Worm (Caenorhabditis elegans) whole organism, young adult: ENCODE measurements around the gene flp-14.

Experiments
- B0019.2 ChIP-seq: fragments of 200-800 bp; sonication (Bioruptor generic); conservative IDR thresholded peaks from 2 replicates; pipeline ENCODE4 v1.3.6; 2022; ENCODE audit warnings: missing genetic modification reagents, missing genetic modification characterization, missing compliant biosample characterization
- F23B12.7 ChIP-seq: sonication (generic microtip); optimal IDR thresholded peaks from 2 replicates; lab custom pipeline; 2017; ENCODE audit warnings: missing genetic modification characterization, mild to moderate bottlenecking, missing compliant biosample characterization, antibody characterized with exemption, moderate library complexity; ENCODE audit not compliant: insufficient read depth
- F33H1.4 ChIP-seq: fragments of 200-800 bp; sonication (Bioruptor generic); IDR thresholded peaks from 2 replicates; pipeline ENCODE4 v1.3.6; 2022; ENCODE audit warnings: missing genetic modification reagents, missing genetic modification characterization, missing compliant biosample characterization
- F49E8.2 ChIP-seq: sonication (generic microtip); optimal IDR thresholded peaks from 3 replicates; lab custom pipeline; 2017; ENCODE audit warnings: missing genetic modification characterization, mild to moderate bottlenecking, missing compliant biosample characterization, antibody characterized with exemption, moderate library complexity; ENCODE audit not compliant: insufficient read depth
- F57A8.1 ChIP-seq: fragments of 200-800 bp; sonication (Bioruptor generic); optimal IDR thresholded peaks from 2 replicates; lab custom pipeline; 2018; ENCODE audit warnings: mild to moderate bottlenecking, missing genetic modification characterization, moderate library complexity, missing compliant biosample characterization
- F57C9.4 ChIP-seq: sonication (generic microtip); optimal IDR thresholded peaks from 2 replicates; lab custom pipeline; 2017; ENCODE audit warnings: mild to moderate bottlenecking, missing genetic modification characterization, missing compliant biosample characterization
- T26A5.8 ChIP-seq: sonication (generic microtip); optimal IDR thresholded peaks from 2 replicates; lab custom pipeline; 2016; ENCODE audit warnings: missing genetic modification characterization, missing compliant biosample characterization
- Y53G8AR.9 ChIP-seq: fragments of 200-800 bp; sonication (Bioruptor generic); conservative IDR thresholded peaks from 2 replicates; pipeline ENCODE4 v1.3.6; 2022; ENCODE audit warnings: missing genetic modification reagents, missing genetic modification characterization, missing compliant biosample characterization
- ama-1 ChIP-seq, 3 experiments: fragments of 150-350 bp in 1 of 3; sonication (generic microtip) in 2 of 3; optimal IDR thresholded peaks; 2 replicates each; lab custom pipeline; 2014 to 2018; ENCODE audit warnings: missing biosample characterization in 2 of 3, missing genetic modification characterization in 2 of 3, missing genetic modification reagents in 2 of 3
- athp-1 ChIP-seq: sonication (generic microtip); optimal IDR thresholded peaks from 2 replicates; lab custom pipeline; 2017; ENCODE audit warnings: mild to moderate bottlenecking, missing genetic modification characterization, missing compliant biosample characterization
- bed-2 ChIP-seq: fragments of 200-800 bp; sonication (Bioruptor generic); IDR thresholded peaks from 2 replicates; pipeline ENCODE4 v1.3.6; 2022; ENCODE audit warnings: missing genetic modification reagents, missing genetic modification characterization, missing compliant biosample characterization
- cebp-1 ChIP-seq, 2 experiments: fragments of 200-800 bp in 1 of 2; sonication (Bioruptor generic) in 1 of 2; sonication (generic microtip) in 1 of 2; IDR thresholded peaks in 1 of 2; optimal IDR thresholded peaks in 1 of 2; 2 replicates each; pipeline versions ENCODE4 v1.3.6 to Lab custom; 2017 to 2022; ENCODE audit warnings: missing compliant biosample characterization in 2 of 2, missing genetic modification characterization in 2 of 2, mild to moderate bottlenecking in 1 of 2, missing genetic modification reagents in 1 of 2, moderate library complexity in 1 of 2
- cebp-2 ChIP-seq: fragments of 200-800 bp; sonication (Bioruptor generic); IDR thresholded peaks from 2 replicates; pipeline ENCODE4 v1.3.6; 2022; ENCODE audit warnings: missing genetic modification characterization, missing compliant biosample characterization
- ceh-100 ChIP-seq: fragments of 200-800 bp; sonication (Bioruptor generic); IDR thresholded peaks from 2 replicates; pipeline ENCODE4 v1.3.6; 2022; ENCODE audit warnings: missing genetic modification reagents, missing genetic modification characterization, missing compliant biosample characterization
- ceh-58 ChIP-seq: fragments of 200-800 bp; sonication (Bioruptor generic); IDR thresholded peaks from 2 replicates; pipeline ENCODE4 v1.3.6; 2022; ENCODE audit warnings: missing genetic modification characterization, missing compliant biosample characterization
- dox-1 ChIP-seq: fragments of 200-800 bp; sonication (Bioruptor generic); IDR thresholded peaks from 2 replicates; pipeline ENCODE4 v1.3.6; 2022; ENCODE audit warnings: missing genetic modification reagents, missing genetic modification characterization, missing compliant biosample characterization
- efl-1 ChIP-seq: fragments of 150-350 bp; optimal IDR thresholded peaks from 2 replicates; lab custom pipeline; 2014; ENCODE audit warnings: missing biosample characterization, missing genetic modification reagents, missing genetic modification characterization
- egl-18 ChIP-seq: fragments of 200-800 bp; sonication (Bioruptor generic); IDR thresholded peaks from 2 replicates; pipeline ENCODE4 v1.3.6; 2022; ENCODE audit warnings: missing genetic modification reagents, missing genetic modification characterization, missing compliant biosample characterization
- egl-44 ChIP-seq: fragments of 200-800 bp; sonication (Bioruptor generic); IDR thresholded peaks from 2 replicates; pipeline ENCODE4 v1.3.6; 2022; ENCODE audit warnings: missing genetic modification reagents, missing genetic modification characterization, missing compliant biosample characterization
- ets-4 ChIP-seq: fragments of 200-800 bp; sonication (Bioruptor generic); optimal IDR thresholded peaks from 2 replicates; lab custom pipeline; 2018; ENCODE audit warnings: mild to moderate bottlenecking, missing genetic modification characterization, missing compliant biosample characterization
- fkh-3 ChIP-seq: sonication (generic microtip); optimal IDR thresholded peaks from 2 replicates; lab custom pipeline; 2016; ENCODE audit warnings: mild to moderate bottlenecking, missing genetic modification characterization, missing compliant biosample characterization
- him-1 ChIP-seq: sonication (generic microtip); optimal IDR thresholded peaks from 2 replicates; lab custom pipeline; 2016; ENCODE audit warnings: missing genotype, missing genetic modification reagents, missing genetic modification characterization, missing compliant biosample characterization
- hlh-26 ChIP-seq: fragments of 200-800 bp; sonication (Bioruptor generic); conservative IDR thresholded peaks from 2 replicates; pipeline ENCODE4 v1.3.6; 2022; ENCODE audit warnings: missing genetic modification reagents, missing genetic modification characterization, missing compliant biosample characterization
- hmg-1.2 ChIP-seq: fragments of 200-800 bp; sonication (Bioruptor generic); IDR thresholded peaks from 2 replicates; pipeline ENCODE4 v1.3.6; 2022; ENCODE audit warnings: missing genetic modification reagents, missing genetic modification characterization, missing compliant biosample characterization
- hrde-1 ChIP-seq: sonication (generic microtip); optimal IDR thresholded peaks from 2 replicates; lab custom pipeline; 2016; ENCODE audit warnings: missing genetic modification characterization, mild to moderate bottlenecking, missing compliant biosample characterization, moderate library complexity, missing genotype, missing genetic modification reagents, borderline replicate concordance
- lin-35 ChIP-seq, 3 experiments: fragments of 150-350 bp in 2 of 3; sonication (generic microtip) in 1 of 3; optimal IDR thresholded peaks; 2 replicates each; lab custom pipeline; 2014 to 2018; ENCODE audit warnings: missing biosample characterization in 3 of 3, missing genetic modification characterization in 3 of 3, missing genetic modification reagents in 3 of 3
- lin-40 ChIP-seq: sonication (generic microtip); optimal IDR thresholded peaks from 2 replicates; lab custom pipeline; 2016; ENCODE audit warnings: missing genetic modification characterization, mild to moderate bottlenecking, missing compliant biosample characterization, missing genotype, missing genetic modification reagents
- lin-54 ChIP-seq: fragments of 200-800 bp; sonication (Bioruptor generic); optimal IDR thresholded peaks from 2 replicates; lab custom pipeline; 2018; ENCODE audit warnings: mild to moderate bottlenecking, missing genetic modification characterization, missing compliant biosample characterization
- lsy-27 ChIP-seq: sonication (generic microtip); optimal IDR thresholded peaks from 2 replicates; lab custom pipeline; 2017; ENCODE audit warnings: missing genetic modification characterization, mild to moderate bottlenecking, missing compliant biosample characterization, antibody characterized with exemption, missing genotype, borderline replicate concordance; ENCODE audit not compliant: insufficient read depth
- madf-3 ChIP-seq: fragments of 200-800 bp; sonication (Bioruptor generic); IDR thresholded peaks from 2 replicates; pipeline ENCODE4 v1.3.6; 2022; ENCODE audit warnings: missing genetic modification reagents, missing genetic modification characterization, missing compliant biosample characterization
- madf-8 ChIP-seq: fragments of 200-800 bp; sonication (Bioruptor generic); conservative IDR thresholded peaks from 2 replicates; pipeline ENCODE4 v1.3.6; 2022; ENCODE audit warnings: missing genetic modification reagents, missing genetic modification characterization, missing compliant biosample characterization
- mes-4 ChIP-seq: sonication (generic microtip); optimal IDR thresholded peaks from 2 replicates; lab custom pipeline; 2016; ENCODE audit warnings: missing genotype, missing genetic modification characterization, missing compliant biosample characterization
- nhr-80 ChIP-seq: sonication (generic microtip); optimal IDR thresholded peaks from 2 replicates; lab custom pipeline; 2016; ENCODE audit warnings: missing genetic modification characterization, missing compliant biosample characterization
- nhr-90 ChIP-seq: sonication (generic microtip); optimal IDR thresholded peaks from 2 replicates; lab custom pipeline; 2016; ENCODE audit warnings: missing genotype, mild to moderate bottlenecking, missing genetic modification characterization, missing compliant biosample characterization
- sea-2 ChIP-seq: fragments of 200-800 bp; sonication (Bioruptor generic); IDR thresholded peaks from 2 replicates; pipeline ENCODE4 v1.3.6; 2022; ENCODE audit warnings: missing genetic modification characterization, missing compliant biosample characterization
- snpc-1.1 ChIP-seq: sonication (generic microtip); optimal IDR thresholded peaks from 2 replicates; lab custom pipeline; 2017; ENCODE audit warnings: missing genetic modification characterization, mild to moderate bottlenecking, missing compliant biosample characterization, antibody characterized with exemption, moderate library complexity, missing genotype, missing genetic modification reagents; ENCODE audit not compliant: insufficient read depth
- snpc-3.4 ChIP-seq: sonication (generic microtip); optimal IDR thresholded peaks from 2 replicates; lab custom pipeline; 2017; ENCODE audit warnings: missing genetic modification characterization, mild to moderate bottlenecking, missing compliant biosample characterization, antibody characterized with exemption, moderate library complexity, missing genotype, missing genetic modification reagents
- snpc-4 ChIP-seq, 5 experiments: fragments of 150-350 bp in 1 of 5; sonication (generic microtip) in 4 of 5; optimal IDR thresholded peaks; 2 replicates each; lab custom pipeline; 2014 to 2018; ENCODE audit warnings: missing genetic modification characterization in 5 of 5, missing biosample characterization in 3 of 5, antibody characterized with exemption in 2 of 5, mild to moderate bottlenecking in 2 of 5, missing compliant biosample characterization in 2 of 5, missing genotype in 2 of 5, moderate library complexity in 2 of 5, missing genetic modification reagents in 1 of 5
- zfh-2 ChIP-seq: fragments of 200-800 bp; sonication (Bioruptor generic); conservative IDR thresholded peaks from 2 replicates; pipeline ENCODE4 v1.3.6; 2022; ENCODE audit warnings: missing genetic modification reagents, missing genetic modification characterization, missing compliant biosample characterization
- zim-3 ChIP-seq: sonication (generic microtip); optimal IDR thresholded peaks from 2 replicates; lab custom pipeline; 2017; ENCODE audit warnings: mild to moderate bottlenecking, missing genetic modification characterization, moderate library complexity, missing compliant biosample characterization
- ztf-18 ChIP-seq: sonication (generic microtip); optimal IDR thresholded peaks from 2 replicates; lab custom pipeline; 2016; ENCODE audit warnings: missing genotype, mild to moderate bottlenecking, missing genetic modification characterization, missing compliant biosample characterization
- ztf-22 ChIP-seq: fragments of 200-800 bp; sonication (Bioruptor generic); optimal IDR thresholded peaks from 2 replicates; lab custom pipeline; 2018; ENCODE audit warnings: mild to moderate bottlenecking, missing genetic modification characterization, moderate library complexity, missing compliant biosample characterization
- ztf-25 ChIP-seq: fragments of 200-800 bp; sonication (Bioruptor generic); IDR thresholded peaks from 2 replicates; pipeline ENCODE4 v1.3.6; 2022; ENCODE audit warnings: missing genetic modification reagents, missing genetic modification characterization, missing compliant biosample characterization
- ztf-3 ChIP-seq: fragments of 200-800 bp; sonication (Bioruptor generic); optimal IDR thresholded peaks from 2 replicates; lab custom pipeline; 2018; ENCODE audit warnings: mild to moderate bottlenecking, missing genetic modification characterization, missing compliant biosample characterization
- ztf-6 ChIP-seq: fragments of 200-800 bp; sonication (Bioruptor generic); IDR thresholded peaks from 2 replicates; pipeline ENCODE4 v1.3.6; 2022; ENCODE audit warnings: missing genetic modification reagents, missing genetic modification characterization, missing compliant biosample characterization

Gene flp-14

DNA sequence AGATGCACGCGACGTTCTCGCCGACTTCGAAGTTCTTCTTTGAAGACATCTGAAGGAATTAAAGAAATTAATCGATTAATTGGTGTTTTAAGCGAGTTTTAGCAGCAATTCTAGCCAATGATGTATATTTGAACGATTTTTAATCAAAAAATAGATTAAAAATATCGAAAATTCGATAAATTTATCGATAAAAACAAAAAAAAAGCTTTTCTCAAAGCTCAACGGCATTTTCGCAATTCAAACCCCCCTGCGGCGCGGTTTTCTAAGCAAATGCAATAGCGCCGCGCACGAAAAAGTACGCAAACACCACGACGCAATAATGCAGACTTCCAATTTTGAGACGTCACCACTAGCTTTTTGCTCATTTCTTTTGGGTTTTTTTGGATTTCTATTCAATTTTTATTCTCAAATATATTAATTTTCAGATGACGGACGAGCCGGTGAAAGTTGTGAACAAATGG lies 35.7 kb upstream of the flp-14 start, which contains the start of the genes mrg-1 and spcs-2 (continued):
- TF ChIP-seq ztf-3 (GFP tag; lab: Kevin White, UChicago) (no peak), sea-2 (GFP tag; lab: Robert Waterston, UW) (no peak), F23B12.7 (tag; lab: Kevin White, UChicago) (peak; percentile 94), F33H1.4 (GFP tag; lab: Robert Waterston, UW) (peak; percentile 71), F57A8.1 (GFP tag; lab: Kevin White, UChicago) (no peak), athp-1 (tag; lab: Kevin White, UChicago) (peak; percentile 84), T26A5.8 (no peak), egl-18 (GFP tag; lab: Robert Waterston, UW) (no peak), ceh-100 (peak; percentile 94), snpc-4 (GFP tag; optimal IDR thresholded peaks at IDR 0.05; lab: Kevin White, UChicago) (peak; percentile 42), snpc-4 (tag; optimal IDR thresholded peaks at IDR 0.05; lab: Kevin White, UChicago) (peak in 3 of 4 experiments; percentile 57 to 72 (median 62)), hmg-1.2 (peak; percentile 64), snpc-1.1 (tag; lab: Kevin White, UChicago) (peak; percentile 26), hrde-1 (tag; lab: Kevin White, UChicago) (peak; percentile 15), nhr-90 (tag; lab: Kevin White, UChicago) (peak; percentile 35), mes-4 (tag; lab: Kevin White, UChicago) (no peak), him-1 (peak; percentile 38), ama-1 (optimal IDR thresholded peaks at IDR 0.05; lab: Kevin White, UChicago) (no peak), ama-1 (GFP tag; optimal IDR thresholded peaks at IDR 0.05; lab: Kevin White, UChicago) (peak in 1 of 2 experiments; percentile 55), lin-40 (tag; lab: Kevin White, UChicago) (peak; percentile 88), B0019.2 (GFP tag; lab: Robert Waterston, UW) (peak; percentile 62), madf-8 (GFP tag; lab: Robert Waterston, UW) (no peak), zim-3 (tag; lab: Kevin White, UChicago) (no peak), ztf-18 (tag; lab: Kevin White, UChicago) (peak; percentile 67), lin-35 (GFP tag; optimal IDR thresholded peaks at IDR 0.05; lab: Kevin White, UChicago) (peak in 2 of 3 experiments; percentile 46 to 90), dox-1 (GFP tag; lab: Robert Waterston, UW) (peak; percentile 93), hlh-26 (GFP tag; lab: Robert Waterston, UW) (no peak), fkh-3 (tag; lab: Kevin White, UChicago) (no peak), ztf-22 (no peak), ztf-6 (GFP tag; lab: Robert Waterston, UW) (0 out of 2 replicates have a peak, but pooled peaks have one; percentile 32), cebp-2 (GFP tag; lab: Robert Waterston, UW) (no peak), bed-2 (GFP tag; lab: Robert Waterston, UW) (no peak), F57C9.4 (tag; lab: Kevin White, UChicago) (no peak), egl-44 (GFP tag; lab: Robert Waterston, UW) (peak; percentile 50; the same call in 1 of the 2 replicates), madf-3 (peak; percentile 89), ztf-25 (GFP tag; lab: Robert Waterston, UW) (0 out of 2 replicates have a peak, but pooled peaks have one; percentile 68), efl-1 (GFP tag; lab: Kevin White, UChicago) (peak; percentile 74), nhr-80 (tag; lab: Kevin White, UChicago) (peak; percentile 53), zfh-2 (GFP tag; lab: Robert Waterston, UW) (0 out of 2 replicates have a peak, but pooled peaks have one; percentile 4), Y53G8AR.9 (GFP tag; lab: Robert Waterston, UW) (peak; percentile 90), snpc-3.4 (tag; lab: Kevin White, UChicago) (peak; percentile 88), F49E8.2 (peak; percentile 89), lsy-27 (tag; lab: Kevin White, UChicago) (peak; percentile 55), cebp-1 (GFP tag; IDR thresholded peaks at IDR 0.05; lab: Robert Waterston, UW) (peak; percentile 80; the same call in 1 of the 2 replicates), cebp-1 (tag; optimal IDR thresholded peaks at IDR 0.05; lab: Kevin White, UChicago) (peak; percentile 94), ceh-58 (GFP tag; lab: Robert Waterston, UW) (no peak), ets-4 (GFP tag; lab: Kevin White, UChicago) (no peak), lin-54 (GFP tag; lab: Kevin White, UChicago) (peak; percentile 95)
